Fruit fly (Drosophila melanogaster): Measurements from ENCODE around the gene sta.

sta gene

dm6 chrX:1470562-1470961 is 12.7 kb downstream of the sta start, which contains the start of gene pck (continued):
- TF ChIP-seq CG3847 (GFP tag; IDR thresholded peaks at IDR 0.05) (0 out of 2 replicates have a peak, but pooled peaks have one; percentile 26), CG1792 (GFP tag; optimal IDR thresholded peaks at IDR 0.05) (peak; percentile 36), gem (tag; optimal IDR thresholded peaks at IDR 0.05) (no peak), emc (GFP tag; optimal IDR thresholded peaks at IDR 0.05) (no peak), corto (GFP tag; optimal IDR thresholded peaks at IDR 0.05) (no peak), Atf6 (GFP tag; IDR thresholded peaks at IDR 0.05) (peak; percentile 52; the same call in 1 of the 2 replicates), CG18764 (GFP tag; optimal IDR thresholded peaks at IDR 0.05) (peak; percentile 65), Fer3 (tag; optimal IDR thresholded peaks at IDR 0.05) (peak; percentile 40), CG34376 (GFP tag; optimal IDR thresholded peaks at IDR 0.05) (peak; percentile 11), Hsf (GFP tag; optimal IDR thresholded peaks at IDR 0.05) (peak; percentile 67), CG17361 (GFP tag; IDR thresholded peaks at IDR 0.05) (peak; percentile 48; the same call in 1 of the 3 replicates), insv (GFP tag; optimal IDR thresholded peaks at IDR 0.05) (no peak), h (optimal IDR thresholded peaks at IDR 0.05) (no peak), NfI (GFP tag; optimal IDR thresholded peaks at IDR 0.05) (peak; percentile 35), CG2889 (GFP tag; IDR thresholded peaks at IDR 0.05) (0 out of 3 replicates have a peak, but pooled peaks have one; percentile 61), Mrtf (GFP tag; IDR thresholded peaks at IDR 0.05) (0 out of 3 replicates have a peak, but pooled peaks have one; percentile 10), NC2α (GFP tag; optimal IDR thresholded peaks at IDR 0.05) (no peak), odd (GFP tag; optimal IDR thresholded peaks at IDR 0.05) (no peak), CG3065 (GFP tag; optimal IDR thresholded peaks at IDR 0.05) (no peak), ewg (GFP tag; optimal IDR thresholded peaks at IDR 0.05) (peak; percentile 36), CG7357 (GFP tag; IDR thresholded peaks at IDR 0.05) (peak; percentile 20; the same call in 1 of the 3 replicates), D (optimal IDR thresholded peaks at IDR 0.05) (no peak), D (GFP tag; optimal IDR thresholded peaks at IDR 0.05) (no peak), PHDP (tag; optimal IDR thresholded peaks at IDR 0.05) (peak; percentile 40), da (GFP tag; optimal IDR thresholded peaks at IDR 0.05) (no peak), CG3281 (GFP tag; optimal IDR thresholded peaks at IDR 0.05) (peak; percentile 52), tio (GFP tag; optimal IDR thresholded peaks at IDR 0.05) (no peak), run (tag; optimal IDR thresholded peaks at IDR 0.05) (no peak), Max (GFP tag; optimal IDR thresholded peaks at IDR 0.05) (peak; percentile 54), hkb (optimal IDR thresholded peaks at IDR 0.05) (peak; percentile 19), hkb (GFP tag; IDR thresholded peaks at IDR 0.05) (peak; percentile 79), CG14441 (GFP tag; IDR thresholded peaks at IDR 0.05) (peak; percentile 61), CG10321 (GFP tag; IDR thresholded peaks at IDR 0.05) (no peak), danr (GFP tag; IDR thresholded peaks at IDR 0.05) (peak; percentile 24; the same call in 1 of the 2 replicates), CG10565 (GFP tag; optimal IDR thresholded peaks at IDR 0.05) (no peak), CG10462 (GFP tag; optimal IDR thresholded peaks at IDR 0.05) (peak; percentile 81), jigr1 (GFP tag; IDR thresholded peaks at IDR 0.05) (no peak), tap (tag; optimal IDR thresholded peaks at IDR 0.05) (no peak), Dfd (GFP tag; optimal IDR thresholded peaks at IDR 0.05) (no peak), her (GFP tag; optimal IDR thresholded peaks at IDR 0.05) (no peak), ato (GFP tag; IDR thresholded peaks at IDR 0.05; ENCODE audit: partially characterized antibody) (no peak; the same call in 1 of the 2 replicates), Six4 (GFP tag; optimal IDR thresholded peaks at IDR 0.05) (peak; percentile 47), prd (optimal IDR thresholded peaks at IDR 0.05) (no peak), prd (GFP tag; IDR thresholded peaks at IDR 0.05) (peak; percentile 83), dpn (GFP tag; optimal IDR thresholded peaks at IDR 0.05) (peak; percentile 61 to 80), dmrt99B (tag; optimal IDR thresholded peaks at IDR 0.05) (no peak), esg (GFP tag; conservative IDR thresholded peaks at IDR 0.05) (no peak), CG1233 (GFP tag; optimal IDR thresholded peaks at IDR 0.05) (no peak), CG34422 (GFP tag; IDR thresholded peaks at IDR 0.05) (peak; percentile 70; the same call in 2 of the 3 replicates), sob (GFP tag; IDR thresholded peaks at IDR 0.05) (peak; percentile 63; the same call in 1 of the 2 replicates), Xrp1 (GFP tag; IDR thresholded peaks at IDR 0.05) (peak; percentile 82), CG34224 (GFP tag; IDR thresholded peaks at IDR 0.05; ENCODE audit: partially characterized antibody) (peak; percentile 65), CG8765 (GFP tag; IDR thresholded peaks at IDR 0.05) (peak; percentile 51)
